Fruit fly (Drosophila melanogaster) whole organism, adult: ENCODE results near the gene RpL34a.
A peak's percentile ranks its signal among the peaks of the same experiment; 100 is the strongest.

ENCODE experiments used
- CG11617 ChIP-seq: fragments of 200-800 bp; sonication (Bioruptor generic); optimal IDR thresholded peaks from 2 replicates; lab custom pipeline; 2017; ENCODE audit warnings: mild to moderate bottlenecking, missing biosample characterization, missing genetic modification reagents, missing genetic modification characterization
- CG12768 ChIP-seq: fragments of 200-800 bp; sonication (Bioruptor generic); optimal IDR thresholded peaks from 2 replicates; lab custom pipeline; 2017; ENCODE audit warnings: missing biosample characterization, missing genetic modification characterization, mild to moderate bottlenecking, moderate library complexity, missing genetic modification reagents
- CG14711 ChIP-seq: fragments of 200-800 bp; sonication (Bioruptor generic); optimal IDR thresholded peaks from 2 replicates; lab custom pipeline; 2018; ENCODE audit warnings: missing biosample characterization, mild to moderate bottlenecking, missing genetic modification characterization, moderate library complexity
- CG1620 ChIP-seq: fragments of 200-800 bp; sonication (Bioruptor generic); optimal IDR thresholded peaks from 2 replicates; lab custom pipeline; 2016; ENCODE audit warnings: missing biosample characterization, missing genetic modification characterization
- CG33017 ChIP-seq: fragments of 200-800 bp; sonication (Bioruptor generic); optimal IDR thresholded peaks from 2 replicates; lab custom pipeline; 2018; ENCODE audit warnings: missing biosample characterization, mild to moderate bottlenecking, missing genetic modification characterization, moderate library complexity
- CG5204 ChIP-seq: fragments of 200-800 bp; sonication (Bioruptor generic); optimal IDR thresholded peaks from 2 replicates; lab custom pipeline; 2016; ENCODE audit warnings: missing biosample characterization, missing genetic modification characterization
- CG7045 ChIP-seq: fragments of 200-800 bp; sonication (Bioruptor generic); optimal IDR thresholded peaks from 2 replicates; lab custom pipeline; 2017; ENCODE audit warnings: missing biosample characterization, mild to moderate bottlenecking, missing genetic modification characterization
- CG7101 ChIP-seq: fragments of 200-800 bp; sonication (Bioruptor generic); optimal IDR thresholded peaks from 2 replicates; lab custom pipeline; 2018; ENCODE audit warnings: missing biosample characterization, mild to moderate bottlenecking, missing genetic modification characterization, moderate library complexity
- Clk ChIP-seq: fragments of 200-800 bp; sonication (Bioruptor generic); optimal IDR thresholded peaks from 2 replicates; lab custom pipeline; 2017; ENCODE audit warnings: missing biosample characterization, missing genetic modification characterization
- Crg-1 ChIP-seq: fragments of 200-800 bp; sonication (Bioruptor generic); optimal IDR thresholded peaks from 2 replicates; lab custom pipeline; 2016; ENCODE audit warnings: missing biosample characterization, missing genetic modification characterization
- Hr96 ChIP-seq: fragments of 200-800 bp; sonication (Bioruptor generic); optimal IDR thresholded peaks from 2 replicates; lab custom pipeline; 2016; ENCODE audit warnings: missing biosample characterization, missing genetic modification characterization
- Mnt ChIP-seq: fragments of 200-800 bp; sonication (Bioruptor generic); optimal IDR thresholded peaks from 2 replicates; lab custom pipeline; 2016; ENCODE audit warnings: missing biosample characterization, mild to moderate bottlenecking, missing genetic modification characterization
- bab1 ChIP-seq: fragments of 200-800 bp; sonication (Bioruptor generic); optimal IDR thresholded peaks from 3 replicates; lab custom pipeline; 2019; ENCODE audit warnings: missing biosample characterization, mild to moderate bottlenecking, missing genetic modification characterization, moderate library complexity
- cic ChIP-seq: fragments of 200-800 bp; sonication (Bioruptor generic); optimal IDR thresholded peaks from 2 replicates; lab custom pipeline; 2017; ENCODE audit warnings: missing biosample characterization, mild to moderate bottlenecking, missing genetic modification characterization, moderate library complexity
- cnc ChIP-seq, 2 experiments: fragments of >200 bp; optimal IDR thresholded peaks; 2 replicates each; lab custom pipeline; 2017
- kay ChIP-seq: fragments of 200-800 bp; sonication (Bioruptor generic); peaks from one replicate; lab custom pipeline; 2016; ENCODE audit warnings: missing biosample characterization, missing genetic modification characterization, borderline replicate concordance
- ovo ChIP-seq: fragments of 200-800 bp; sonication (Bioruptor generic); optimal IDR thresholded peaks from 2 replicates; lab custom pipeline; 2016; ENCODE audit warnings: missing biosample characterization, missing genetic modification characterization
- pad ChIP-seq: fragments of 200-800 bp; sonication (Bioruptor generic); optimal IDR thresholded peaks from 3 replicates; lab custom pipeline; 2017; ENCODE audit warnings: missing biosample characterization, missing genetic modification characterization, mild to moderate bottlenecking, moderate library complexity, missing genetic modification reagents
- tj ChIP-seq: fragments of 200-800 bp; sonication (Bioruptor generic); optimal IDR thresholded peaks from 3 replicates; lab custom pipeline; 2017; ENCODE audit warnings: missing biosample characterization, mild to moderate bottlenecking, missing genetic modification characterization, moderate library complexity
- toe ChIP-seq: fragments of 200-800 bp; sonication (Bioruptor generic); optimal IDR thresholded peaks from 2 replicates; lab custom pipeline; 2016; ENCODE audit warnings: missing biosample characterization, missing genetic modification characterization

RpL34a gene

dm6 chr3R:26017771-26018731 is 41.0 kb downstream of the RpL34a start:
- TF ChIP-seq CG7101 (no peak), Crg-1 (GFP tag; lab: Kevin White, UChicago) (no peak), Clk (GFP tag; lab: Kevin White, UChicago) (no peak), CG14711 (no peak), CG1620 (GFP tag; lab: Kevin White, UChicago) (no peak), Mnt (GFP tag; lab: Kevin White, UChicago) (no peak), CG12768 (GFP tag; lab: Kevin White, UChicago) (no peak), CG7045 (GFP tag; lab: Kevin White, UChicago) (no peak), CG11617 (GFP tag; lab: Kevin White, UChicago) (no peak), CG5204 (no peak), Hr96 (GFP tag; lab: Kevin White, UChicago) (no peak), cic (GFP tag; lab: Kevin White, UChicago) (no peak), kay (GFP tag; lab: Kevin White, UChicago) (no peak), toe (GFP tag; lab: Kevin White, UChicago) (no peak), ovo (GFP tag; lab: Kevin White, UChicago) (no peak), bab1 (GFP tag; lab: Kevin White, UChicago) (no peak), pad (no peak), tj (GFP tag; lab: Kevin White, UChicago) (no peak)

- TF ChIP-seq CG14711, result no peak
- TF ChIP-seq kay (GFP tag; lab: Kevin White, UChicago), result no peak
- TF ChIP-seq cnc (optimal IDR thresholded peaks at IDR 0.05; lab: Kevin White, UChicago), result no peak
- no peak for TF ChIP-seq pad
- no peak for TF ChIP-seq Crg-1 (GFP tag; lab: Kevin White, UChicago)
Measured at dm6 chr3R:26017294-26017770, 41.7 kb downstream of the RpL34a start.

dm6 chr3R:26014262-26014833 is 44.7 kb downstream of the RpL34a start, which contains the start of gene Kaz-m1:
Kaz-m1 (plus strand) TSS chr3R:26014721.
- no peak for TF ChIP-seq Clk (GFP tag; lab: Kevin White, UChicago)
- TF ChIP-seq CG7101, result peak; percentile 28
- no peak for TF ChIP-seq CG5204
- no peak for TF ChIP-seq pad
- no peak for TF ChIP-seq ovo (GFP tag; lab: Kevin White, UChicago)
- no peak for TF ChIP-seq CG33017 (tag; lab: Kevin White, UChicago)
- TF ChIP-seq CG11617 (GFP tag; lab: Kevin White, UChicago), result peak; percentile 34
- no peak for TF ChIP-seq Hr96 (GFP tag; lab: Kevin White, UChicago)
- TF ChIP-seq cnc (optimal IDR thresholded peaks at IDR 0.05; lab: Kevin White, UChicago), result no peak
- no peak for TF ChIP-seq toe (GFP tag; lab: Kevin White, UChicago)
- no peak for TF ChIP-seq CG1620 (GFP tag; lab: Kevin White, UChicago)
- peak; percentile 28 for TF ChIP-seq CG14711
- no peak for TF ChIP-seq Crg-1 (GFP tag; lab: Kevin White, UChicago)
- no peak for TF ChIP-seq cic (GFP tag; lab: Kevin White, UChicago)

dm6 chr3R:26013664-26013948 is 45.5 kb downstream of the RpL34a start:
- TF ChIP-seq ovo (GFP tag; lab: Kevin White, UChicago) (no peak), CG12768 (GFP tag; lab: Kevin White, UChicago) (no peak), cnc (optimal IDR thresholded peaks at IDR 0.05; lab: Kevin White, UChicago) (no peak), toe (GFP tag; lab: Kevin White, UChicago) (no peak), CG14711 (no peak), Mnt (GFP tag; lab: Kevin White, UChicago) (no peak), CG11617 (GFP tag; lab: Kevin White, UChicago) (no peak), CG7045 (GFP tag; lab: Kevin White, UChicago) (no peak), pad (no peak), CG5204 (no peak), CG7101 (no peak), CG1620 (GFP tag; lab: Kevin White, UChicago) (no peak), Hr96 (GFP tag; lab: Kevin White, UChicago) (no peak), CG33017 (tag; lab: Kevin White, UChicago) (no peak), Crg-1 (GFP tag; lab: Kevin White, UChicago) (no peak)

dm6 chr3R:26012801-26013663 is 46.0 kb downstream of the RpL34a start:
- TF ChIP-seq CG14711, result no peak
- TF ChIP-seq cic (GFP tag; lab: Kevin White, UChicago), result no peak
- TF ChIP-seq Mnt (GFP tag; lab: Kevin White, UChicago), result no peak
- peak; percentile 42 for TF ChIP-seq tj (GFP tag; lab: Kevin White, UChicago)
